Fruit fly (Drosophila melanogaster) whole organism: Measurements from ENCODE around the gene CG13065.

Source experiments
- CG8478 ChIP-seq: fragments of >200 bp; optimal IDR thresholded peaks from 2 replicates; lab custom pipeline; 2018; ENCODE audit warnings: inconsistent platforms
- Dll ChIP-seq: fragments of >200 bp; optimal IDR thresholded peaks from 2 replicates; lab custom pipeline; 2017
- EcR ChIP-seq, 2 experiments: fragments of >200 bp; optimal IDR thresholded peaks; 2 replicates each; lab custom pipeline; 2017; ENCODE audit warnings: missing biosample characterization in 2 of 2, missing genetic modification characterization in 2 of 2, missing genetic modification reagents in 2 of 2
- pan ChIP-seq: fragments of >200 bp; optimal IDR thresholded peaks from 2 replicates; lab custom pipeline; 2017
- psq ChIP-seq: fragments of >200 bp; optimal IDR thresholded peaks from 2 replicates; lab custom pipeline; 2017
- usp ChIP-seq: fragments of >200 bp; optimal IDR thresholded peaks from 2 replicates; lab custom pipeline; 2017; ENCODE audit warnings: missing biosample characterization, missing genetic modification characterization, mixed read lengths

The CG13065 gene

dm6 chr3L:16263043-16263442, 14.2 kb upstream of the CG13065 start, which contains the start of gene CG13070:
Gene CG13070, plus strand, starts transcription at chr3L:16263343.
- no peak for TF ChIP-seq Dll
- TF ChIP-seq EcR (GFP tag; optimal IDR thresholded peaks at IDR 0.05; lab: Kevin White, UChicago) = no peak
- no peak for TF ChIP-seq psq (lab: Kevin White, UChicago)
- TF ChIP-seq usp (GFP tag; lab: Kevin White, UChicago) = no peak
- TF ChIP-seq CG8478 (lab: Kevin White, UChicago) = no peak
- no peak for TF ChIP-seq pan (lab: Kevin White, UChicago)

dm6 chr3L:16265000-16265399, 12.2 kb upstream of the CG13065 start, which contains the start of the genes CG13051 and CG13069:
Gene CG13051, minus strand, starts transcription at chr3L:16265100.
Gene CG13069, plus strand, starts transcription at chr3L:16265385.
- TF ChIP-seq Dll = no peak
- TF ChIP-seq pan (lab: Kevin White, UChicago) = no peak

- TF ChIP-seq Dll (no peak), psq (lab: Kevin White, UChicago) (no peak), usp (GFP tag; lab: Kevin White, UChicago) (no peak)
Measured at dm6 chr3L:16268106-16268733, 9.0 kb upstream of the CG13065 start, which contains the start of gene CG4950. Gene CG4950, minus strand, starts transcription at chr3L:16268156.

DNA sequence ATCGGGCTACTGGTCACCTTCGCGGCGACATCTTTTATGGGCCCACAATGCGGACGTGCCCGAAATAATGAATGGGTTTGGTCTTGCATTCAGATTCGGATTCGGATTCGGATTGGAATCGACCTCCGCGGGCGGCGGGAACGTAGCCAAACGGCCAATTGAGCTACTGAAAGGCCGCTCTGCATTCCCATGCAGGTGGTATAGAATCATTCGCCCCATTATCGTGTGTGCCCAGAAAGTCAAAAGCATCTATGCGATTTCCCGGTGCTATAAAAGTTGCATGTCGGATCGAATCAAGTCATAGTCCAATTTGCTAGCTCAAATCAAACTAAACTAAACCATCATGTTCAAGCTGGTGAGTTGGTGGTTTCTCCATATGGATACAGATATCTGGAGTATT, 8.1 kb upstream of the CG13065 start, which contains the start of gene CG13068:
Gene CG13068, plus strand, starts transcription at position 301 of the 400 bp plus-strand sequence.
- TF ChIP-seq Dll = no peak
- no peak for TF ChIP-seq psq (lab: Kevin White, UChicago)
- TF ChIP-seq pan (lab: Kevin White, UChicago) = no peak
- no peak for TF ChIP-seq usp (GFP tag; lab: Kevin White, UChicago)

DNA sequence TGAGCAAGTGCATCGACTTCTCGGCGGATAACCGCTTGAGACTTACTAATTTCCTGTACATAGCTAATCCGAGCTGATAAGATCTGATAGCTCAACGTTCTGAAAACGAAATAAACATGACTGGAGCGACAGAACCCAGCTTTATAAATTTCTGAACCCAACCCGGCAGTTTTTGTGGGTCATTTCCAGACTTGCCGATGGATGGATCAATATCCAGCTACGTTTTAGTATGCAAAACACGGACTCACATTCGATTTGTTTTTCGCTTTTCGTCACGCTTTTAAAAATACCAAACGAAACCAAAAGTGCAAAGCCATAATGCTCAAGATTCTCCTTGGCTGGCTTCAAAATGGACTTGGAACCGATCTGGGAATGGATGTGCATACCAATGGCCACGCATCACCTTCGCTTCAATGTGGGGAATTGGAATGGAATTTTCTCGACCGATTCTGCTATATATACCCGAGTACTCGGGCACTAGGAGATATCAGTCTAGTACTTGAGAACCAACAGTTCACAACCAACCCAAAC, 6.4 kb upstream of the CG13065 start, which contains the start of the genes CG34248 and CG13067:
Gene CG34248, minus strand, starts transcription at position 101 of the 531 bp plus-strand sequence.
Gene CG13067, plus strand, starts transcription at position 481 of the 531 bp plus-strand sequence.
- TF ChIP-seq CG8478 (lab: Kevin White, UChicago) (no peak), pan (lab: Kevin White, UChicago) (no peak), EcR (GFP tag; optimal IDR thresholded peaks at IDR 0.05; lab: Kevin White, UChicago) (no peak), psq (lab: Kevin White, UChicago) (no peak), Dll (no peak), usp (GFP tag; lab: Kevin White, UChicago) (no peak)

DNA sequence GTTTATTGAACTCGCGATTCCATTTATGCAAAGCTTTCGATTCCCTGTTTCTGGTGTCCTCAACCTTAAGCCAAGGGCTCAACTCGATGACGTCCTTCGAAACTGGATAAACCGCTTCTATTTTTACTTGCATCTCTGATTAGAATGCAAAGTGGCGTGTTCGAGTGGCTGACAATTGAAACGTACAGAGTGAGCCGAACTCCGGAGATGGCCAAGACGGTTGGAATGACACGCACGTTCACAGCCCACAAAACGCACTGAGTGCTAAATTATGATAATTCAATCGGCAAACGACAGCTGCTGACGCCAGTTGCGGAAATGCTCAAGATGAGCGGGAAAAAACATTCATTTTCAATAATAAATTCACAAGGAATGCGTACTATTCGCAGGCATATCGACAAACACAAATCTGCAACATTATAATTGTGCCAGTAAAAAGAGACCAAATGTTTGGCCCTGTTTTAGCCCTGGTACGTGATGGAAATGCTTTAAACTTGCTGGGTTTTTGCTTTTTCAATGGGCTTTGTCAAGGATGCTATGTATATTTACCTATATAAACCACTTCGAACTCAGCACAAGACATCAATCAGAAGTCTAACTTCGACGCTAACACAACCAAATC, 4.8 kb upstream of the CG13065 start, which contains the start of gene CG13066:
Gene CG13066, plus strand, starts transcription at position 572 of the 622 bp plus-strand sequence.
- TF ChIP-seq usp (GFP tag; lab: Kevin White, UChicago) = no peak
- no peak for TF ChIP-seq CG8478 (lab: Kevin White, UChicago)
- TF ChIP-seq Dll = no peak
- no peak for TF ChIP-seq EcR (GFP tag; optimal IDR thresholded peaks at IDR 0.05; lab: Kevin White, UChicago)
- TF ChIP-seq psq (lab: Kevin White, UChicago) = no peak
- TF ChIP-seq pan (lab: Kevin White, UChicago) = no peak

dm6 chr3L:16275391-16276017, 1.7 kb upstream of the CG13065 start:
- TF ChIP-seq psq (lab: Kevin White, UChicago) (no peak), Dll (no peak), CG8478 (lab: Kevin White, UChicago) (no peak), EcR (GFP tag; optimal IDR thresholded peaks at IDR 0.05; lab: Kevin White, UChicago) (peak in 1 of 2 experiments; percentile 71), pan (lab: Kevin White, UChicago) (no peak)

DNA sequence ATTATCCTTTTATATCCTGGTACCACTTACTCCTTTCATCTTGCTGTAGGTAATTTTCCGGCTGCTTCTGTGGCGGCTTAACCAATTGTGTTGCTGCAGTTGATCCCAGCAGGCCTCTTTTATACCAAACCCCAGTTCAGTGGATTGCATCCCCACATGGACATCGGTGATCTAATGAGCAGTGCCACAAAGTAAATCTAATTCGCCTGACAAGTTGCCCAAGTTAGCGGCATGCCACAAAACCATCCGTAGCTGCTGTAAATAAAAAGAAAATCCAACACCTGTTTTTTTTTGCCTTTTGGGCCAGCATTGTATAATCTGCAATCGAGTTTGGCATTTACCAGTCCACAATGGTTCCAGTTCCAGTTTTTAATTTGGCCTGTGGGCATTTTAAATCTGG, 1.9 kb downstream of the CG13065 start, which contains the start of gene CG13050:
Gene CG13050, minus strand, starts transcription at position 101 of the 400 bp plus-strand sequence.
- TF ChIP-seq Dll (no peak), usp (GFP tag; lab: Kevin White, UChicago) (no peak), psq (lab: Kevin White, UChicago) (no peak), pan (lab: Kevin White, UChicago) (no peak), CG8478 (lab: Kevin White, UChicago) (no peak), EcR (GFP tag; optimal IDR thresholded peaks at IDR 0.05; lab: Kevin White, UChicago) (no peak)

- TF ChIP-seq CG8478 (lab: Kevin White, UChicago) = no peak
- TF ChIP-seq EcR (GFP tag; optimal IDR thresholded peaks at IDR 0.05; lab: Kevin White, UChicago) = peak in 1 of 2 experiments; percentile 54
- no peak for TF ChIP-seq pan (lab: Kevin White, UChicago)
Measured at dm6 chr3L:16279987-16280454, 2.8 kb downstream of the CG13065 start, which contains the start of gene CG13064. Gene CG13064, plus strand, starts transcription at chr3L:16280404.

dm6 chr3L:16281880-16282556, 4.8 kb downstream of the CG13065 start, which contains the start of gene CG13049:
Gene CG13049, minus strand, starts transcription at chr3L:16281930.
- TF ChIP-seq CG8478 (lab: Kevin White, UChicago) (no peak), psq (lab: Kevin White, UChicago) (no peak), pan (lab: Kevin White, UChicago) (no peak), Dll (no peak), usp (GFP tag; lab: Kevin White, UChicago) (no peak), EcR (GFP tag; optimal IDR thresholded peaks at IDR 0.05; lab: Kevin White, UChicago) (no peak)

- TF ChIP-seq pan (lab: Kevin White, UChicago) (no peak), Dll (no peak), psq (lab: Kevin White, UChicago) (no peak)
Measured at dm6 chr3L:16283821-16284220, 6.6 kb downstream of the CG13065 start, which contains the start of gene CG13048. Gene CG13048, minus strand, starts transcription at chr3L:16283921.
